Fruit fly (Drosophila melanogaster) whole organism, embryonic: Measurements from ENCODE around the gene CG33203.

Source experiments
- Ada2b ChIP-seq: fragments of 200-800 bp; sonication (Bioruptor generic); IDR thresholded peaks from 2 replicates; pipeline ENCODE4 v1.3.6; 2022; ENCODE audit warnings: missing biosample characterization, missing genetic modification characterization
- Aef1 ChIP-seq: fragments of 200-800 bp; sonication (Bioruptor generic); IDR thresholded peaks from 3 replicates; pipeline ENCODE4 v1.3.6; 2022; ENCODE audit warnings: missing biosample characterization, missing genetic modification characterization
- C15 ChIP-seq: fragments of 200-800 bp; sonication (Bioruptor generic); IDR thresholded peaks from 3 replicates; pipeline ENCODE4 v1.3.6; 2022; ENCODE audit warnings: missing biosample characterization, missing genetic modification characterization
- CG10654 ChIP-seq: fragments of 200-800 bp; sonication (Bioruptor generic); optimal IDR thresholded peaks from 2 replicates; lab custom pipeline; 2016; ENCODE audit warnings: missing biosample characterization, missing genetic modification characterization
- CG11398 ChIP-seq: fragments of 200-800 bp; sonication (Bioruptor generic); optimal IDR thresholded peaks from 2 replicates; lab custom pipeline; 2016; ENCODE audit warnings: missing biosample characterization, missing genetic modification characterization
- CG11695 ChIP-seq: fragments of 200-800 bp; sonication (Bioruptor generic); IDR thresholded peaks from 3 replicates; pipeline ENCODE4 v1.3.6; 2022; ENCODE audit warnings: missing biosample characterization, missing genetic modification characterization
- CG12744 ChIP-seq: fragments of 200-800 bp; sonication (Bioruptor generic); optimal IDR thresholded peaks from 2 replicates; lab custom pipeline; 2016; ENCODE audit warnings: missing biosample characterization, missing genetic modification characterization
- CG13775 ChIP-seq: fragments of 200-800 bp; sonication (Bioruptor generic); optimal IDR thresholded peaks from 3 replicates; lab custom pipeline; 2017; ENCODE audit warnings: missing biosample characterization, mild to moderate bottlenecking, missing genetic modification characterization
- CG14441 ChIP-seq: fragments of 200-800 bp; sonication (Bioruptor generic); IDR thresholded peaks from 2 replicates; pipeline ENCODE4 v1.3.6; 2022; ENCODE audit warnings: missing biosample characterization, missing genetic modification characterization
- CG17361 ChIP-seq: fragments of 200-800 bp; sonication (Bioruptor generic); IDR thresholded peaks from 3 replicates; pipeline ENCODE4 v1.3.6; 2022; ENCODE audit warnings: missing biosample characterization, missing genetic modification characterization
- CG34422 ChIP-seq: fragments of 200-800 bp; sonication (Bioruptor generic); IDR thresholded peaks from 3 replicates; pipeline ENCODE4 v1.3.6; 2022; ENCODE audit warnings: missing biosample characterization, missing genetic modification characterization
- CG3838 ChIP-seq: fragments of 200-800 bp; sonication (Bioruptor generic); optimal IDR thresholded peaks from 3 replicates; lab custom pipeline; 2016; ENCODE audit warnings: missing biosample characterization, missing genetic modification characterization
- CG6654 ChIP-seq: fragments of 200-800 bp; sonication (Bioruptor generic); optimal IDR thresholded peaks from 2 replicates; lab custom pipeline; 2017; ENCODE audit warnings: missing biosample characterization, mild to moderate bottlenecking, missing genetic modification characterization
- CG7745 ChIP-seq: fragments of 200-800 bp; sonication (Bioruptor generic); optimal IDR thresholded peaks from 2 replicates; lab custom pipeline; 2018; ENCODE audit warnings: missing biosample characterization, mild to moderate bottlenecking, missing genetic modification characterization, moderate library complexity
- CG7928 ChIP-seq: fragments of 200-800 bp; sonication (Bioruptor generic); optimal IDR thresholded peaks from 2 replicates; lab custom pipeline; 2017; ENCODE audit warnings: missing biosample characterization, mild to moderate bottlenecking, missing genetic modification characterization
- CG9437 ChIP-seq: fragments of 200-800 bp; sonication (Bioruptor generic); optimal IDR thresholded peaks from 2 replicates; lab custom pipeline; 2018; ENCODE audit warnings: missing biosample characterization, mild to moderate bottlenecking, missing genetic modification characterization
- CG9932 ChIP-seq: fragments of 200-800 bp; sonication (Bioruptor generic); IDR thresholded peaks from 2 replicates; pipeline ENCODE4 v1.3.6; 2022; ENCODE audit warnings: missing biosample characterization, missing genetic modification characterization
- CkIIα-i1 ChIP-seq: fragments of 200-800 bp; sonication (Bioruptor generic); IDR thresholded peaks from 2 replicates; pipeline ENCODE4 v1.3.6; 2022; ENCODE audit warnings: missing biosample characterization, missing genetic modification characterization
- CrebB ChIP-seq: fragments of 200-800 bp; sonication (Bioruptor generic); optimal IDR thresholded peaks from 3 replicates; lab custom pipeline; 2018; ENCODE audit warnings: missing biosample characterization, mild to moderate bottlenecking, missing genetic modification characterization
- H15 ChIP-seq: fragments of 200-800 bp; sonication (Bioruptor generic); IDR thresholded peaks from 3 replicates; pipeline ENCODE4 v1.3.6; 2022; ENCODE audit warnings: missing biosample characterization, missing genetic modification characterization
- Hr51 ChIP-seq, 2 experiments: fragments of 200-800 bp; sonication (Bioruptor generic); optimal IDR thresholded peaks; 2 replicates in 1 of 2; 3 replicates in 1 of 2; lab custom pipeline; 2016 to 2018; ENCODE audit warnings: missing biosample characterization in 2 of 2, missing genetic modification characterization in 2 of 2, mild to moderate bottlenecking in 1 of 2, moderate library complexity in 1 of 2
- MESR4 ChIP-seq: fragments of 200-800 bp; sonication (Bioruptor generic); optimal IDR thresholded peaks from 2 replicates; lab custom pipeline; 2018; ENCODE audit warnings: missing biosample characterization, mild to moderate bottlenecking, missing genetic modification characterization, moderate library complexity
- Max ChIP-seq: fragments of 200-800 bp; sonication (Bioruptor generic); optimal IDR thresholded peaks from 2 replicates; lab custom pipeline; 2016; ENCODE audit warnings: missing biosample characterization, mild to moderate bottlenecking, missing genetic modification characterization
- NC2α ChIP-seq: fragments of 200-800 bp; sonication (Bioruptor generic); optimal IDR thresholded peaks from 2 replicates; lab custom pipeline; 2016; ENCODE audit warnings: missing biosample characterization, missing genetic modification characterization
- Optix ChIP-seq: fragments of 200-800 bp; sonication (Bioruptor generic); IDR thresholded peaks from 3 replicates; pipeline ENCODE4 v1.3.6; 2022; ENCODE audit warnings: missing biosample characterization, missing genetic modification characterization
- Ssrp ChIP-seq: fragments of 200-800 bp; sonication (Bioruptor generic); optimal IDR thresholded peaks from 2 replicates; lab custom pipeline; 2018; ENCODE audit warnings: missing biosample characterization, mild to moderate bottlenecking, missing genetic modification characterization, moderate library complexity
- Stat92E ChIP-seq, 3 experiments: fragments of >200 bp in 2 of 3; fragments of 200-800 bp in 1 of 3; sonication (Bioruptor generic) in 1 of 3; optimal IDR thresholded peaks; 2 replicates each; lab custom pipeline; 2017 to 2019; ENCODE audit warnings: missing biosample characterization in 3 of 3, missing genetic modification characterization in 3 of 3, mild to moderate bottlenecking in 1 of 3, moderate library complexity in 1 of 3
- abd-A ChIP-seq: fragments of 200-800 bp; sonication (Bioruptor generic); optimal IDR thresholded peaks from 3 replicates; lab custom pipeline; 2019; ENCODE audit warnings: missing biosample characterization, mild to moderate bottlenecking, missing genetic modification characterization, moderate library complexity
- az2 ChIP-seq: fragments of 200-800 bp; sonication (Bioruptor generic); optimal IDR thresholded peaks from 3 replicates; lab custom pipeline; 2016; ENCODE audit warnings: missing biosample characterization, missing genetic modification characterization
- ci ChIP-seq: fragments of 200-800 bp; sonication (Bioruptor generic); IDR thresholded peaks from 3 replicates; pipeline ENCODE4 v1.3.6; 2022; ENCODE audit warnings: missing biosample characterization, missing genetic modification characterization
- corto ChIP-seq: fragments of 200-800 bp; sonication (Bioruptor generic); optimal IDR thresholded peaks from 2 replicates; lab custom pipeline; 2016; ENCODE audit warnings: missing biosample characterization, mild to moderate bottlenecking, missing genetic modification characterization, moderate library complexity
- crc ChIP-seq: fragments of 200-800 bp; sonication (Bioruptor generic); optimal IDR thresholded peaks from 2 replicates; lab custom pipeline; 2016; ENCODE audit warnings: missing biosample characterization, missing genetic modification characterization
- dmrt11E ChIP-seq: fragments of 200-800 bp; sonication (Bioruptor generic); optimal IDR thresholded peaks from 3 replicates; lab custom pipeline; 2018; ENCODE audit warnings: missing biosample characterization, mild to moderate bottlenecking, missing genetic modification characterization, moderate library complexity
- dmrt99B ChIP-seq: fragments of 200-800 bp; sonication (Bioruptor generic); optimal IDR thresholded peaks from 2 replicates; lab custom pipeline; 2018; ENCODE audit warnings: missing biosample characterization, mild to moderate bottlenecking, missing genetic modification characterization, moderate library complexity
- dpn ChIP-seq, 2 experiments: fragments of 200-800 bp; sonication (Bioruptor generic); optimal IDR thresholded peaks; 3 replicates each; lab custom pipeline; 2016; ENCODE audit warnings: missing biosample characterization in 2 of 2, missing genetic modification characterization in 2 of 2
- esg ChIP-seq: fragments of 200-800 bp; sonication (Bioruptor generic); conservative IDR thresholded peaks from 2 replicates; pipeline ENCODE4 v1.3.6; 2022; ENCODE audit warnings: missing biosample characterization, missing genetic modification characterization
- ftz-f1 ChIP-seq: fragments of 200-800 bp; sonication (Bioruptor generic); optimal IDR thresholded peaks from 2 replicates; lab custom pipeline; 2016; ENCODE audit warnings: missing biosample characterization, missing genetic modification characterization
- klu ChIP-seq: fragments of 200-800 bp; sonication (Bioruptor generic); IDR thresholded peaks from 2 replicates; pipeline ENCODE4 v1.3.6; 2022; ENCODE audit warnings: missing biosample characterization, missing genetic modification characterization
- lbe ChIP-seq: fragments of 200-800 bp; sonication (Bioruptor generic); optimal IDR thresholded peaks from 2 replicates; lab custom pipeline; 2016; ENCODE audit warnings: missing biosample characterization, mild to moderate bottlenecking, missing genetic modification characterization
- mirr ChIP-seq: fragments of 200-800 bp; sonication (Bioruptor generic); optimal IDR thresholded peaks from 3 replicates; lab custom pipeline; 2018; ENCODE audit warnings: missing biosample characterization, mild to moderate bottlenecking, missing genetic modification characterization
- nom ChIP-seq: fragments of 200-800 bp; sonication (Bioruptor generic); optimal IDR thresholded peaks from 2 replicates; lab custom pipeline; 2017; ENCODE audit warnings: missing biosample characterization, missing genetic modification characterization, mild to moderate bottlenecking, moderate library complexity, missing genetic modification reagents
- phol ChIP-seq: fragments of 200-800 bp; sonication (Bioruptor generic); optimal IDR thresholded peaks from 3 replicates; lab custom pipeline; 2018; ENCODE audit warnings: missing biosample characterization, mild to moderate bottlenecking, missing genetic modification characterization, moderate library complexity
- psq ChIP-seq: fragments of 200-800 bp; sonication (Bioruptor generic); optimal IDR thresholded peaks from 2 replicates; lab custom pipeline; 2017; ENCODE audit warnings: missing biosample characterization, missing genetic modification characterization
- ro ChIP-seq: fragments of 200-800 bp; sonication (Bioruptor generic); IDR thresholded peaks from 2 replicates; pipeline ENCODE4 v1.3.6; 2022; ENCODE audit warnings: missing biosample characterization, missing genetic modification characterization
- row ChIP-seq: fragments of 200-800 bp; sonication (Bioruptor generic); IDR thresholded peaks from 3 replicates; pipeline ENCODE4 v1.3.6; 2022; ENCODE audit warnings: missing biosample characterization, missing genetic modification characterization
- salm ChIP-seq: fragments of 200-800 bp; sonication (Bioruptor generic); optimal IDR thresholded peaks from 2 replicates; lab custom pipeline; 2018; ENCODE audit warnings: missing biosample characterization, mild to moderate bottlenecking, missing genetic modification characterization
- sens-2 ChIP-seq: fragments of 200-800 bp; sonication (Bioruptor generic); IDR thresholded peaks from 2 replicates; pipeline ENCODE4 v1.3.6; 2022; ENCODE audit warnings: missing biosample characterization, missing genetic modification characterization
- shn ChIP-seq: fragments of 200-800 bp; sonication (Bioruptor generic); optimal IDR thresholded peaks from 3 replicates; lab custom pipeline; 2016; ENCODE audit warnings: missing biosample characterization, missing genetic modification characterization
- tll ChIP-seq, 2 experiments: fragments of 200-800 bp in 1 of 2; fragments of >200 bp in 1 of 2; sonication (Bioruptor generic) in 1 of 2; optimal IDR thresholded peaks; 2 replicates each; lab custom pipeline; 2017 to 2019; ENCODE audit warnings: missing biosample characterization in 2 of 2, missing genetic modification characterization in 2 of 2, mild to moderate bottlenecking in 1 of 2, moderate library complexity in 1 of 2

Gene CG33203

DNA sequence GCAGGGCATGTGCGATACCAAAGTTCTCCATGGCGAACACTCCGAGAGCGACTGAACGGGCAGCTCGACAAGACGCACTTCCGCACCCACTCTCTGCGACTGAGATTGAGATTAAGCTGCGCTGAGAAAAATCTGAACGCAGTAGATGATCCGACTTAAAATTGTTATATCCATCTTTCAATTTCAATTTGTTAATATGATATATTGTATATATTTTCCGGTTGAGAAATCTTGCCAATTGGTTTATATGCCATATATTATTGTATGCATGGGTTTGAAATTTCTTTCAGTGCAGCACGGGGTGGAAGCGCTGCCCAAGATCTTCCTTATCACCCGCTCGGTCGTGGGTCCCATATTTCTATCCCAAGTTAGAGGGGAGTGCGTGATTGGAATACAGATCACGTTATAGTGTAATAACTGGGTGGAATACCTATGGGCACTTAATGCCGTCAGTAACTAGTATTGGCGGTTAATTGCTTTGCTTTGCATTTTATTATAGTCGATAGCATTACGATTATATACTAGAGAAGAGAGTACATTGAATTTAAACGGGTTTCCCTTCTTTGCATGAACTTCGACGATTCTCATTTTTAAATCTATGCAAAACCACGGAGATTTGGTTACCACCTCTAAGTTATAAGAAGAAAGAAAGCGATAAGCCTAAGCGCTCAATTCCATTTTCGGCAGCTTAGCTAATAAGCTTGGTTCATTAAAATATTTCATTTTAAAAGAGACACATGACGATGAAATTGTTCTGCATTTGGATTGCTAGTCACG, 7.3 kb downstream of the CG33203 start, which contains the start of the genes Nepl19 and Nepl20 (continued):
- TF ChIP-seq az2 (GFP tag; lab: Kevin White, UChicago), result peak; percentile 75
- TF ChIP-seq dmrt99B (tag; lab: Kevin White, UChicago), result peak; percentile 80
- peak; percentile 86 for TF ChIP-seq H15 (GFP tag; lab: Robert Waterston, UW)
- no peak for TF ChIP-seq tll (GFP tag; optimal IDR thresholded peaks at IDR 0.05; lab: Kevin White, UChicago)
- TF ChIP-seq dpn (GFP tag; optimal IDR thresholded peaks at IDR 0.05; lab: Kevin White, UChicago), result peak; percentile 34 to 78
- peak; percentile 88 for TF ChIP-seq row (GFP tag; lab: Robert Waterston, UW)
- no peak for TF ChIP-seq CG12744 (GFP tag; lab: Kevin White, UChicago)
- TF ChIP-seq CG7745 (tag; lab: Kevin White, UChicago), result no peak
- TF ChIP-seq psq (GFP tag; lab: Kevin White, UChicago), result no peak
- no peak for TF ChIP-seq shn (GFP tag; lab: Kevin White, UChicago)
- peak; percentile 56; the same call in 2 of the 3 replicates for TF ChIP-seq Aef1 (GFP tag; lab: Robert Waterston, UW)
- peak; percentile 62 for TF ChIP-seq nom (GFP tag; lab: Kevin White, UChicago)
- TF ChIP-seq phol, result peak; percentile 78
- TF ChIP-seq CG3838, result peak; percentile 19
- peak; percentile 68 for TF ChIP-seq esg (GFP tag; lab: Robert Waterston, UW)
- TF ChIP-seq dmrt11E (tag; lab: Kevin White, UChicago), result peak; percentile 81
- peak; percentile 69 for TF ChIP-seq CG13775 (GFP tag; lab: Kevin White, UChicago)
- peak; percentile 71; the same call in 2 of the 3 replicates for TF ChIP-seq CG17361 (GFP tag; lab: Robert Waterston, UW)
- TF ChIP-seq CG14441 (GFP tag; lab: Robert Waterston, UW), result peak; percentile 79
- peak; percentile 71 for TF ChIP-seq Max (GFP tag; lab: Kevin White, UChicago)
- peak; percentile 45 for TF ChIP-seq salm (tag; lab: Kevin White, UChicago)
- peak; percentile 6 for TF ChIP-seq ftz-f1 (GFP tag; lab: Kevin White, UChicago)
- no peak for TF ChIP-seq ro
- TF ChIP-seq klu (GFP tag; lab: Robert Waterston, UW), result peak; percentile 47; the same call in 1 of the 2 replicates
- TF ChIP-seq lbe, result peak; percentile 78
- TF ChIP-seq Ada2b, result peak; percentile 77
- TF ChIP-seq ci (GFP tag; lab: Robert Waterston, UW), result peak; percentile 88
- TF ChIP-seq CG7928, result peak; percentile 30
- TF ChIP-seq Ssrp (tag; lab: Kevin White, UChicago), result peak; percentile 75
- peak; percentile 58 for TF ChIP-seq CG9932 (GFP tag; lab: Robert Waterston, UW)
- peak in 1 of 2 experiments; percentile 28 for TF ChIP-seq Hr51 (GFP tag; optimal IDR thresholded peaks at IDR 0.05; lab: Kevin White, UChicago)
- peak; percentile 13 for TF ChIP-seq MESR4
- no peak for TF ChIP-seq Stat92E (GFP tag; optimal IDR thresholded peaks at IDR 0.05; lab: Kevin White, UChicago)
- TF ChIP-seq NC2α (GFP tag; lab: Kevin White, UChicago), result no peak
- TF ChIP-seq mirr (GFP tag; lab: Kevin White, UChicago), result no peak
- TF ChIP-seq CG11695 (GFP tag; lab: Robert Waterston, UW), result peak; percentile 86; the same call in 2 of the 3 replicates
- peak; percentile 56 for TF ChIP-seq CrebB (tag; lab: Kevin White, UChicago)
- TF ChIP-seq sens-2 (GFP tag; lab: Robert Waterston, UW), result peak; percentile 66
- TF ChIP-seq abd-A (tag; lab: Kevin White, UChicago), result no peak
- peak; percentile 35 for TF ChIP-seq CG6654 (GFP tag; lab: Kevin White, UChicago)
- TF ChIP-seq CG10654, result peak; percentile 68
- peak; percentile 84 for TF ChIP-seq CG34422 (GFP tag; lab: Robert Waterston, UW)
- peak; percentile 46 for TF ChIP-seq corto
- peak; percentile 11 for TF ChIP-seq crc
- TF ChIP-seq C15 (GFP tag; lab: Robert Waterston, UW), result 0 out of 3 replicates have a peak, but pooled peaks have one; percentile 26
- TF ChIP-seq CG9437 (GFP tag; lab: Kevin White, UChicago), result peak; percentile 49
- TF ChIP-seq Optix, result peak; percentile 82
- no peak for TF ChIP-seq CG11398 (GFP tag; lab: Kevin White, UChicago)
- TF ChIP-seq CkIIα-i1 (GFP tag; lab: Robert Waterston, UW), result peak; percentile 31; the same call in 1 of the 2 replicates
